Worm (Caenorhabditis elegans) whole organism, L1 larva: ENCODE data around the gene F53F4.11.

Experiments used
- C16A3.4 ChIP-seq: fragments of 150-350 bp; optimal IDR thresholded peaks from 2 replicates; lab custom pipeline; 2014; ENCODE audit warnings: missing biosample characterization, missing genetic modification characterization
- F16B12.6 ChIP-seq: fragments of 150-350 bp; optimal IDR thresholded peaks from 2 replicates; lab custom pipeline; 2014; ENCODE audit warnings: missing biosample characterization, missing genetic modification characterization
- Y116A8C.19 ChIP-seq: sonication (generic microtip); optimal IDR thresholded peaks from 2 replicates; lab custom pipeline; 2016; ENCODE audit warnings: missing compliant biosample characterization, missing genetic modification characterization, borderline replicate concordance
- aha-1 ChIP-seq: fragments of 150-350 bp; optimal IDR thresholded peaks from 2 replicates; lab custom pipeline; 2014; ENCODE audit warnings: missing biosample characterization, missing genetic modification characterization
- aly-2 ChIP-seq: fragments of 150-350 bp; optimal IDR thresholded peaks from 2 replicates; lab custom pipeline; 2014; ENCODE audit warnings: missing biosample characterization, missing genetic modification characterization
- blmp-1 ChIP-seq: fragments of 150-350 bp; optimal IDR thresholded peaks from 2 replicates; lab custom pipeline; 2014; ENCODE audit warnings: missing biosample characterization, missing genetic modification characterization
- ceh-63 ChIP-seq: fragments of 200-800 bp; sonication (Bioruptor generic); optimal IDR thresholded peaks from 2 replicates; lab custom pipeline; 2018; ENCODE audit warnings: mild to moderate bottlenecking, missing genetic modification characterization, missing compliant biosample characterization
- ceh-82 ChIP-seq, 3 experiments: fragments of 150-350 bp in 1 of 3; sonication (generic microtip) in 2 of 3; optimal IDR thresholded peaks; 2 replicates each; lab custom pipeline; 2014 to 2017; ENCODE audit warnings: missing biosample characterization in 3 of 3, missing genetic modification characterization in 3 of 3
- ceh-90 ChIP-seq: sonication (generic microtip); optimal IDR thresholded peaks from 2 replicates; lab custom pipeline; 2016; ENCODE audit warnings: missing genetic modification characterization, missing compliant biosample characterization
- dpl-1 ChIP-seq, 3 experiments: fragments of 150-350 bp in 2 of 3; sonication (generic microtip) in 1 of 3; optimal IDR thresholded peaks; 2 replicates each; lab custom pipeline; 2014 to 2017; ENCODE audit warnings: missing biosample characterization in 3 of 3, missing genetic modification characterization in 3 of 3, missing genetic modification reagents in 3 of 3
- efl-3 ChIP-seq: fragments of 200-800 bp; sonication (Bioruptor generic); optimal IDR thresholded peaks from 2 replicates; lab custom pipeline; 2018; ENCODE audit warnings: mild to moderate bottlenecking, missing genetic modification characterization, missing compliant biosample characterization
- egl-13 ChIP-seq: sonication (generic microtip); optimal IDR thresholded peaks from 2 replicates; lab custom pipeline; 2016; ENCODE audit warnings: missing genotype, missing genetic modification reagents, missing genetic modification characterization, missing compliant biosample characterization
- elt-3 ChIP-seq, 6 experiments: fragments of 150-350 bp in 1 of 6; sonication (generic microtip); optimal IDR thresholded peaks; 2 replicates each; lab custom pipeline; 2017 to 2018; ENCODE audit warnings: missing biosample characterization in 6 of 6, missing genetic modification characterization in 6 of 6, inconsistent platforms in 1 of 6
- ets-5 ChIP-seq: fragments of 200-800 bp; sonication (Bioruptor generic); IDR thresholded peaks from 2 replicates; pipeline ENCODE4 v1.3.6; 2022; ENCODE audit warnings: missing genetic modification characterization, missing compliant biosample characterization
- fkh-4 ChIP-seq: sonication (generic microtip); optimal IDR thresholded peaks from 2 replicates; lab custom pipeline; 2016; ENCODE audit warnings: missing compliant biosample characterization, missing genetic modification characterization, borderline replicate concordance
- fkh-8 ChIP-seq: sonication (generic microtip); optimal IDR thresholded peaks from 2 replicates; lab custom pipeline; 2016; ENCODE audit warnings: mild to moderate bottlenecking, missing genetic modification characterization, missing compliant biosample characterization
- fos-1 ChIP-seq: fragments of 150-350 bp; optimal IDR thresholded peaks from 2 replicates; lab custom pipeline; 2014; ENCODE audit warnings: missing biosample characterization, missing genetic modification characterization
- hlh-17 ChIP-seq: fragments of 200-800 bp; sonication (Bioruptor generic); optimal IDR thresholded peaks from 2 replicates; lab custom pipeline; 2018; ENCODE audit warnings: missing genetic modification characterization, mild to moderate bottlenecking, missing compliant biosample characterization, moderate library complexity, borderline replicate concordance
- hpl-2 ChIP-seq: fragments of 150-350 bp; optimal IDR thresholded peaks from 2 replicates; lab custom pipeline; 2014; ENCODE audit warnings: missing biosample characterization, missing genetic modification reagents, missing genetic modification characterization
- irx-1 ChIP-seq: sonication (generic microtip); optimal IDR thresholded peaks from 2 replicates; lab custom pipeline; 2016; ENCODE audit warnings: missing genetic modification characterization, missing compliant biosample characterization
- isw-1 ChIP-seq: fragments of 200-800 bp; sonication (Bioruptor generic); IDR thresholded peaks from 2 replicates; pipeline ENCODE4 v1.3.6; 2022; ENCODE audit warnings: missing genetic modification characterization, missing compliant biosample characterization
- lin-13 ChIP-seq: fragments of 150-350 bp; optimal IDR thresholded peaks from 2 replicates; lab custom pipeline; 2014; ENCODE audit warnings: missing biosample characterization, missing genetic modification reagents, missing genetic modification characterization
- lin-14 ChIP-seq: fragments of 200-800 bp; sonication (Bioruptor generic); optimal IDR thresholded peaks from 2 replicates; lab custom pipeline; 2018; ENCODE audit warnings: mild to moderate bottlenecking, missing genetic modification characterization, moderate library complexity, missing compliant biosample characterization
- lin-39 ChIP-seq: fragments of 150-350 bp; optimal IDR thresholded peaks from 2 replicates; lab custom pipeline; 2014; ENCODE audit warnings: missing biosample characterization, missing genetic modification reagents, missing genetic modification characterization
- lsy-2 ChIP-seq, 2 experiments: fragments of 150-350 bp; optimal IDR thresholded peaks; 2 replicates each; lab custom pipeline; 2014; ENCODE audit warnings: missing biosample characterization in 2 of 2, missing genetic modification characterization in 2 of 2
- mab-9 ChIP-seq: fragments of 200-800 bp; sonication (Bioruptor generic); IDR thresholded peaks from 2 replicates; pipeline ENCODE4 v1.3.6; 2022; ENCODE audit warnings: missing genetic modification reagents, missing genetic modification characterization, missing compliant biosample characterization
- mdl-1 ChIP-seq, 2 experiments: fragments of 150-350 bp; optimal IDR thresholded peaks; 2 replicates each; lab custom pipeline; 2014 to 2017; ENCODE audit warnings: missing biosample characterization in 2 of 2, missing genetic modification characterization in 2 of 2, inconsistent platforms in 1 of 2
- mef-2 ChIP-seq: fragments of 150-350 bp; optimal IDR thresholded peaks from 2 replicates; lab custom pipeline; 2014; ENCODE audit warnings: missing biosample characterization, missing genetic modification characterization
- mep-1 ChIP-seq: fragments of 150-350 bp; optimal IDR thresholded peaks from 2 replicates; lab custom pipeline; 2014; ENCODE audit warnings: missing biosample characterization, missing genetic modification characterization
- nhr-11 ChIP-seq: fragments of 150-350 bp; optimal IDR thresholded peaks from 2 replicates; lab custom pipeline; 2014; ENCODE audit warnings: missing biosample characterization, missing genetic modification characterization
- nhr-12 ChIP-seq: sonication (generic microtip); optimal IDR thresholded peaks from 2 replicates; lab custom pipeline; 2017; ENCODE audit warnings: missing biosample characterization, missing genetic modification characterization
- nhr-19 ChIP-seq: fragments of 200-800 bp; sonication (Bioruptor generic); conservative IDR thresholded peaks from 2 replicates; pipeline ENCODE4 v1.3.6; 2022; ENCODE audit warnings: missing genetic modification characterization, missing compliant biosample characterization
- nhr-20 ChIP-seq: sonication (generic microtip); optimal IDR thresholded peaks from 2 replicates; lab custom pipeline; 2016; ENCODE audit warnings: mild to moderate bottlenecking, missing genetic modification characterization, missing compliant biosample characterization
- nhr-28 ChIP-seq: fragments of 150-350 bp; optimal IDR thresholded peaks from 2 replicates; lab custom pipeline; 2014; ENCODE audit warnings: missing biosample characterization, missing genetic modification characterization
- nhr-47 ChIP-seq: sonication (generic microtip); optimal IDR thresholded peaks from 2 replicates; lab custom pipeline; 2016; ENCODE audit warnings: mild to moderate bottlenecking, missing genetic modification characterization, moderate library complexity, missing compliant biosample characterization
- nhr-76 ChIP-seq: sonication (generic microtip); optimal IDR thresholded peaks from 2 replicates; lab custom pipeline; 2017; ENCODE audit warnings: missing biosample characterization, missing genetic modification characterization
- nhr-84 ChIP-seq: sonication (generic microtip); optimal IDR thresholded peaks from 2 replicates; lab custom pipeline; 2017; ENCODE audit warnings: missing biosample characterization, missing genetic modification characterization
- nhr-85 ChIP-seq: sonication (generic microtip); peaks from one replicate; lab custom pipeline; 2016; ENCODE audit warnings: missing genetic modification characterization, inconsistent platforms, missing compliant biosample characterization
- rnt-1 ChIP-seq: sonication (generic microtip); optimal IDR thresholded peaks from 2 replicates; lab custom pipeline; 2016; ENCODE audit warnings: mild to moderate bottlenecking, missing genetic modification characterization, moderate library complexity, missing compliant biosample characterization
- skn-1 ChIP-seq: fragments of 150-350 bp; optimal IDR thresholded peaks from 2 replicates; lab custom pipeline; 2014; ENCODE audit warnings: missing biosample characterization, missing genetic modification characterization
- sup-37 ChIP-seq: fragments of 200-800 bp; sonication (Bioruptor generic); optimal IDR thresholded peaks from 2 replicates; lab custom pipeline; 2018; ENCODE audit warnings: mild to moderate bottlenecking, missing genetic modification characterization, missing compliant biosample characterization
- tbx-2 ChIP-seq: sonication (generic microtip); optimal IDR thresholded peaks from 2 replicates; lab custom pipeline; 2016; ENCODE audit warnings: missing genetic modification characterization, missing compliant biosample characterization
- unc-130 ChIP-seq: fragments of 150-350 bp; optimal IDR thresholded peaks from 2 replicates; lab custom pipeline; 2017; ENCODE audit warnings: missing biosample characterization, missing genetic modification characterization, inconsistent platforms
- unc-30 ChIP-seq: sonication (generic microtip); optimal IDR thresholded peaks from 2 replicates; lab custom pipeline; 2017; ENCODE audit warnings: missing biosample characterization, missing genetic modification characterization
- unc-62 ChIP-seq: fragments of 150-350 bp; optimal IDR thresholded peaks from 2 replicates; lab custom pipeline; 2014; ENCODE audit warnings: missing biosample characterization, missing genetic modification reagents, missing genetic modification characterization
- unc-86 ChIP-seq: sonication (generic microtip); optimal IDR thresholded peaks from 2 replicates; lab custom pipeline; 2016; ENCODE audit warnings: missing genetic modification characterization, missing compliant biosample characterization
- unc-98 ChIP-seq: fragments of 200-800 bp; sonication (Bioruptor generic); IDR thresholded peaks from 2 replicates; pipeline ENCODE4 v1.3.6; 2022; ENCODE audit warnings: missing genetic modification characterization, missing compliant biosample characterization
- vab-15 ChIP-seq: sonication (generic microtip); optimal IDR thresholded peaks from 2 replicates; lab custom pipeline; 2017; ENCODE audit warnings: missing genotype, mild to moderate bottlenecking, missing genetic modification characterization, missing compliant biosample characterization
- xbp-1 ChIP-seq: sonication (generic microtip); optimal IDR thresholded peaks from 2 replicates; lab custom pipeline; 2016; ENCODE audit warnings: missing genetic modification characterization, missing compliant biosample characterization
- zag-1 ChIP-seq: fragments of 150-350 bp; optimal IDR thresholded peaks from 2 replicates; lab custom pipeline; 2014; ENCODE audit warnings: missing biosample characterization, missing genetic modification characterization
- zip-4 ChIP-seq: fragments of 200-800 bp; sonication (Bioruptor generic); optimal IDR thresholded peaks from 2 replicates; lab custom pipeline; 2018; ENCODE audit warnings: mild to moderate bottlenecking, missing genetic modification characterization, moderate library complexity, missing compliant biosample characterization
- ztf-11 ChIP-seq, 2 experiments: sonication (generic microtip); optimal IDR thresholded peaks; 2 replicates each; lab custom pipeline; 2016 to 2017; ENCODE audit warnings: missing genetic modification characterization in 2 of 2, missing biosample characterization in 1 of 2, missing compliant biosample characterization in 1 of 2
- ztf-4 ChIP-seq: fragments of 150-350 bp; optimal IDR thresholded peaks from 2 replicates; lab custom pipeline; 2014; ENCODE audit warnings: missing biosample characterization, missing genetic modification characterization

Gene F53F4.11

DNA sequence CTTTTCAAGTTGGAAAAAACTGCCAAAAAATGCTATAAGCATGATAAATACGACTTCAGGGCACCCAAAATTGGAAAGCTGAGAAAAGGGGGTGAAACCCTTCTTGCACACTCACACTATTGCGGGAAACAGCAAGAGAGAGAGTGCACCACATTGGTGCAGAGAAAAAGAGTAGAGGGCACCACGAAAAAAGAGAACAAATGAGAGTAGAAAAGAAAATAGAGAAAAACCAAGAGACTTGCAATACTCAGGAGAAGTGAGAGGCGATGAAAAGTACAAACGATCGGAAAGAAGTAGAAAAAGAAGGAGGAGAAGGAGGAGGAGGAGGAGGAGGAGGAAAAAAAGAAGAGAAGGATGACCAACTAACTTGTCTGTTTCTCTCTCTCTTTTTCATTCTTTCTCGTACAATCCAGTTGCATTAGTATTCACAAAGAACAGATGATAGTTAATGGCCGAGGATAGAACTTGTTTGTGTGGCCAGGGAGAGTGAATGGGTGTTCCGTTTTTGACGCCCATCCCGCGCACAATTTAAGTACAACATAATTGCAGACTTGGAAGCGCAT is 31.0 kb upstream of the F53F4.11 start (continued):
- TF ChIP-seq zip-4 (no peak), aha-1 (tag; lab: Kevin White, UChicago) (no peak), hpl-2 (GFP tag; lab: Kevin White, UChicago) (no peak), skn-1 (tag; lab: Kevin White, UChicago) (peak; percentile 78), hlh-17 (no peak), nhr-76 (tag; lab: Kevin White, UChicago) (no peak), ceh-63 (no peak), ceh-90 (tag; lab: Kevin White, UChicago) (no peak), mab-9 (GFP tag; lab: Robert Waterston, UW) (no peak), unc-130 (no peak), fkh-8 (tag; lab: Kevin White, UChicago) (peak; percentile 79), aly-2 (tag; lab: Kevin White, UChicago) (no peak), mef-2 (tag; lab: Kevin White, UChicago) (no peak), isw-1 (GFP tag; lab: Robert Waterston, UW) (peak; percentile 29; the same call in 1 of the 2 replicates), nhr-47 (tag; lab: Kevin White, UChicago) (peak; percentile 66), unc-98 (no peak), egl-13 (peak; percentile 34), vab-15 (tag; lab: Kevin White, UChicago) (no peak), ztf-4 (tag; lab: Kevin White, UChicago) (peak; percentile 32), nhr-84 (tag; lab: Kevin White, UChicago) (no peak), nhr-19 (GFP tag; lab: Robert Waterston, UW) (peak; percentile 50), lin-13 (GFP tag; lab: Kevin White, UChicago) (peak; percentile 51), elt-3 (tag; optimal IDR thresholded peaks at IDR 0.05; lab: Kevin White, UChicago) (no peak), Y116A8C.19 (tag; lab: Kevin White, UChicago) (no peak), dpl-1 (GFP tag; optimal IDR thresholded peaks at IDR 0.05; lab: Kevin White, UChicago) (peak; percentile 42 to 51 (median 46)), ztf-11 (tag; optimal IDR thresholded peaks at IDR 0.05; lab: Kevin White, UChicago) (no peak), irx-1 (tag; lab: Kevin White, UChicago) (no peak), xbp-1 (tag; lab: Kevin White, UChicago) (peak; percentile 2), F16B12.6 (tag; lab: Kevin White, UChicago) (no peak), efl-3 (GFP tag; lab: Kevin White, UChicago) (no peak), mep-1 (tag; lab: Kevin White, UChicago) (peak; percentile 76), ceh-82 (tag; optimal IDR thresholded peaks at IDR 0.05; lab: Kevin White, UChicago) (peak; percentile 20 to 59 (median 50)), nhr-11 (tag; lab: Kevin White, UChicago) (no peak), lin-14 (GFP tag; lab: Kevin White, UChicago) (peak; percentile 94), ets-5 (GFP tag; lab: Robert Waterston, UW) (no peak), fos-1 (tag; lab: Kevin White, UChicago) (peak; percentile 76), zag-1 (tag; lab: Kevin White, UChicago) (no peak), lsy-2 (tag; optimal IDR thresholded peaks at IDR 0.05; lab: Kevin White, UChicago) (peak; percentile 52 to 83), mdl-1 (tag; optimal IDR thresholded peaks at IDR 0.05; lab: Kevin White, UChicago) (peak in 1 of 2 experiments; percentile 73), lin-39 (tag; lab: Kevin White, UChicago) (no peak), unc-30 (tag; lab: Kevin White, UChicago) (no peak), fkh-4 (no peak), sup-37 (GFP tag; lab: Kevin White, UChicago) (no peak), unc-62 (no peak), blmp-1 (tag; lab: Kevin White, UChicago) (peak; percentile 68), nhr-12 (tag; lab: Kevin White, UChicago) (no peak), unc-86 (tag; lab: Kevin White, UChicago) (peak; percentile 47), C16A3.4 (peak; percentile 43), nhr-85 (tag; lab: Kevin White, UChicago) (peak; percentile 89), nhr-28 (no peak), tbx-2 (tag; lab: Kevin White, UChicago) (peak; percentile 27), nhr-20 (tag; lab: Kevin White, UChicago) (peak; percentile 64), rnt-1 (tag; lab: Kevin White, UChicago) (peak; percentile 72)
